Fruit fly (Drosophila melanogaster): ENCODE results near the gene Gss2.
A peak's percentile ranks its signal among the peaks of the same experiment; 100 is the strongest.
"Not testable (repeated sequence)": the region's sequence is repeated elsewhere in the genome, so short reads cannot be mapped to it uniquely, and the experiment has no call there.

The Gss2 gene

dm6 chrX:17886449-17887207 is 12.9 kb upstream of the Gss2 start:
- peak; percentile 1 for TF ChIP-seq ey (GFP tag; optimal IDR thresholded peaks at IDR 0.05)
- TF ChIP-seq Sp1 (GFP tag; optimal IDR thresholded peaks at IDR 0.05): peak; percentile 38
- no peak for TF ChIP-seq Rel (GFP tag; optimal IDR thresholded peaks at IDR 0.05)
- peak; percentile 99 for TF ChIP-seq Rel (tag; optimal IDR thresholded peaks at IDR 0.05)
- TF ChIP-seq usp (GFP tag; optimal IDR thresholded peaks at IDR 0.05): no peak
- peak; percentile 56 for TF ChIP-seq brk (GFP tag; optimal IDR thresholded peaks at IDR 0.05)
- TF ChIP-seq br (GFP tag; optimal IDR thresholded peaks at IDR 0.05): peak; percentile 44
- TF ChIP-seq CG9705 (GFP tag; optimal IDR thresholded peaks at IDR 0.05): no peak
- TF ChIP-seq Dfd (GFP tag; optimal IDR thresholded peaks at IDR 0.05): peak; percentile 46
- no peak for TF ChIP-seq foxo (GFP tag; optimal IDR thresholded peaks at IDR 0.05)
- peak; percentile 24 for TF ChIP-seq HLH106 (tag; optimal IDR thresholded peaks at IDR 0.05)
- TF ChIP-seq Mio (GFP tag; optimal IDR thresholded peaks at IDR 0.05): no peak
- TF ChIP-seq dsf (GFP tag; optimal IDR thresholded peaks at IDR 0.05; ENCODE audit: borderline replicate concordance): no peak
- no peak for TF ChIP-seq GATAd (GFP tag; optimal IDR thresholded peaks at IDR 0.05)
- TF ChIP-seq N (GFP tag; optimal IDR thresholded peaks at IDR 0.05): no peak
- peak; percentile 69 for TF ChIP-seq psq (GFP tag; optimal IDR thresholded peaks at IDR 0.05)
- peak; percentile 1 for TF ChIP-seq sv (GFP tag; optimal IDR thresholded peaks at IDR 0.05)
- TF ChIP-seq h (GFP tag; optimal IDR thresholded peaks at IDR 0.05): peak; percentile 28
- no peak for TF ChIP-seq fru (GFP tag; optimal IDR thresholded peaks at IDR 0.05)
- TF ChIP-seq tai (GFP tag; optimal IDR thresholded peaks at IDR 0.05): no peak

DNA sequence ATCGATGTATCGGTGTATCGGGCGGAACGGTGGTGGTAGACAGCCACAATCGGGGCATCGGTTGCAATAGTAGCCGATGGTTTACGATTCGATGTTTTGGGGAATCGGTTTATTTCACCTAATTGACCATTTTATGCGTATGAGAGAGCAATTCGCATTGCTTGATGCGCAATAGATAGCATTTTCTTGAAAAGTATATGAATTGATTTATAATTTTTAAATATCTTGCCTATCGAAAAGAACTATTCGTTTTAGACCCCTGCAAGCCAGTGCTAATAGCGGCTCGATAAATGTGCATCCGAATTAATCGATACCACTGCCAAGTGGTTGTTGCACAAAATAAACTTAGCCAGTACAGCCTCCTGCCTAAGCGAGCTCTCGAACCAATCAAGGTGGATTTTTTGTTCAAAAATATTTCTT is 12.3 kb upstream of the Gss2 start, which contains the start of gene mnb:
mnb (minus strand) TSS at position 15 of the 420 bp plus-strand sequence.
- TF ChIP-seq Mio (GFP tag; optimal IDR thresholded peaks at IDR 0.05) (no peak), Abd-B (GFP tag; optimal IDR thresholded peaks at IDR 0.05) (no peak), ey (GFP tag; optimal IDR thresholded peaks at IDR 0.05) (peak; percentile 14), Jra (GFP tag; optimal IDR thresholded peaks at IDR 0.05) (peak; percentile 14), tai (GFP tag; optimal IDR thresholded peaks at IDR 0.05) (no peak), Myc (optimal IDR thresholded peaks at IDR 0.05) (peak; percentile 65), foxo (GFP tag; optimal IDR thresholded peaks at IDR 0.05) (peak in 1 of 2 experiments; percentile 45), Hnf4 (GFP tag; optimal IDR thresholded peaks at IDR 0.05) (peak; percentile 63), Dif (GFP tag; optimal IDR thresholded peaks at IDR 0.05; ENCODE audit: partially characterized antibody) (no peak), HLH106 (tag; optimal IDR thresholded peaks at IDR 0.05) (peak; percentile 33)

DNA sequence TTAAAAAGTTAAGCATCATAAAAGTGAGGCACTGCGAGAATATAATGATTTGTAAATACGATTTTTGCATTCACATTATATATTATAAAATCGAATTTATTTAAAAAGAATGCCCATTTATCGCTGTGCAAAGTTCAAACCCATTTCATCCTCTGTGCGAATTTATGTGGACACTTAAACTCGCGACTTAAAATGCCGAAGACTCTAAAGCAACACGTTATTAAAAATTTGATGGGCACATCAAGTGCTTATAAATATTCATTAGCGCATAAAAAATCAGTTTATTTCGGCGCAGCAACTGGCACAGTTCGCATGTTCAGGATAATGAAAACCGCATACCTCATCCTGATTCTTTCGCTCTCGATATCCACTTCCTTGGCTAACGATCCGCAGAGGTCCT is 11.6 kb upstream of the Gss2 start, which contains the start of gene CG6788:
CG6788 (plus strand) TSS at position 301 of the 400 bp plus-strand sequence.
- TF ChIP-seq Abd-B (GFP tag; optimal IDR thresholded peaks at IDR 0.05): no peak
- no peak for TF ChIP-seq N (GFP tag; optimal IDR thresholded peaks at IDR 0.05)
- TF ChIP-seq h (GFP tag; optimal IDR thresholded peaks at IDR 0.05): no peak
- TF ChIP-seq HLH106 (tag; optimal IDR thresholded peaks at IDR 0.05): no peak
- no peak for TF ChIP-seq tai (GFP tag; optimal IDR thresholded peaks at IDR 0.05)
- no peak for TF ChIP-seq brk (GFP tag; optimal IDR thresholded peaks at IDR 0.05)
- no peak for TF ChIP-seq woc (GFP tag; optimal IDR thresholded peaks at IDR 0.05)
- no peak for TF ChIP-seq GATAd (GFP tag; optimal IDR thresholded peaks at IDR 0.05)
- TF ChIP-seq Dfd (GFP tag; optimal IDR thresholded peaks at IDR 0.05): no peak
- no peak for TF ChIP-seq Myc (optimal IDR thresholded peaks at IDR 0.05)
- TF ChIP-seq CrebA (GFP tag; optimal IDR thresholded peaks at IDR 0.05; ENCODE audit: borderline replicate concordance): no peak
- TF ChIP-seq Rel (GFP tag; optimal IDR thresholded peaks at IDR 0.05): no peak
- no peak for TF ChIP-seq Rel (tag; optimal IDR thresholded peaks at IDR 0.05)
- TF ChIP-seq Dif (GFP tag; optimal IDR thresholded peaks at IDR 0.05; ENCODE audit: partially characterized antibody): no peak
- no peak for TF ChIP-seq OdsH (GFP tag; optimal IDR thresholded peaks at IDR 0.05)
- no peak for TF ChIP-seq CG9705 (GFP tag; optimal IDR thresholded peaks at IDR 0.05)
- TF ChIP-seq foxo (GFP tag; optimal IDR thresholded peaks at IDR 0.05): no peak

DNA sequence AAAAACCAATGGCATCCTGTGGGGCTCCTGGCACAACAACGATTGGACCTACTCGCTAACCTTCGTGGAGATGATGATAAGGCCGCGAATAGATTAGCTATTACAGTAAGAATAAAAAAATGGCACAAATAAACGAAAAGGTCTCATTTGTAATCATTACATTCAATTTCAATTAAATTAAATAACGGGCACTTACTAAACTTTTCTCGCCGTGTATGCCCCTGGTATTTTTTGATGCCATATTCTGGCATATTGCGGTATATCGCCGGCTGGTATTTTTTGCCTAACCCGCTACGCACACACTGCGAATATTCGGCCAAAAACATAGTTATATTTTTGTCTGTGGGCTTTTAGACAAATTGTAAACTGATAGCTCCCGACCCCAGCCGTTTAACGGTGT is 10.3 kb upstream of the Gss2 start, which contains the start of gene Gss1:
Gss1 (plus strand) TSS at position 301 of the 400 bp plus-strand sequence.
- not testable (repeated sequence) for TF ChIP-seq N, OdsH, Abd-B (GFP tag; optimal IDR thresholded peaks at IDR 0.05)

dm6 chrX:17907184-17908006 is 7.9 kb downstream of the Gss2 start, which contains the start of the genes CG7772 and Vps4:
TSS of gene CG7772 (minus strand) at chrX:17907261.
TSS of gene Vps4 (plus strand) at chrX:17907692.
- TF ChIP-seq Hr78 (GFP tag; optimal IDR thresholded peaks at IDR 0.05): no peak
- TF ChIP-seq jim (GFP tag; optimal IDR thresholded peaks at IDR 0.05): peak; percentile 47
- TF ChIP-seq Myc (optimal IDR thresholded peaks at IDR 0.05): peak; percentile 85

Data from whole organism, wandering third instar larva.